Fruit fly (Drosophila melanogaster): ENCODE data around the gene CG11369.

Gene CG11369

DNA sequence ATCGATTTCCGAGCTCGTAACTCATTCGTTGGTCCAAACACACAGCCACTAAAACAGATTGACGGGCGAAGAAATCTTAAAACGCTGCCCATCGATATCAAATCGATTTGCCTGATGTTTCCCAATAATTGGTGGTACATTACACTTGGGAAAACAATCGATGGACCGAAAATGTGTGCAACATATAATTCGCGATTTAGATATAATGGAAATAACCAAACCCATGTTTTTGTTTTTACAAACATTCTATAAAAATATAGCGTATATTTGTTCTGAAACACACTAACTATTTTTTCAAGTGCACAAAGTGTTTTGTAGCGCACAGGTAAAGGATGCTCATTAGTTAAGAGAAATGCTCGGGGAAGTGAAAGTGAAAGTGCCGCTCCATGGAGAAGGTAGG is 22.0 kb upstream of the CG11369 start (continued):
- TF ChIP-seq seq (GFP tag; IDR thresholded peaks at IDR 0.05) (no peak), h (optimal IDR thresholded peaks at IDR 0.05) (no peak), nom (GFP tag; optimal IDR thresholded peaks at IDR 0.05) (no peak), CG10979 (tag; optimal IDR thresholded peaks at IDR 0.05) (peak; percentile 68), CG15601 (tag; optimal IDR thresholded peaks at IDR 0.05) (no peak), chif (GFP tag; optimal IDR thresholded peaks at IDR 0.05) (peak in 1 of 2 experiments; percentile 55), sisA (GFP tag; IDR thresholded peaks at IDR 0.05) (no peak), CG3163 (GFP tag; optimal IDR thresholded peaks at IDR 0.05) (no peak), CG17385 (GFP tag; optimal IDR thresholded peaks at IDR 0.05) (no peak), Ptx1 (GFP tag; IDR thresholded peaks at IDR 0.05) (no peak), tio (GFP tag; optimal IDR thresholded peaks at IDR 0.05) (peak; percentile 9), ssp (GFP tag; IDR thresholded peaks at IDR 0.05) (no peak), CG2875 (GFP tag; optimal IDR thresholded peaks at IDR 0.05) (no peak), tap (tag; optimal IDR thresholded peaks at IDR 0.05) (no peak), hb (GFP tag; IDR thresholded peaks at IDR 0.05; ENCODE audit: partially characterized antibody) (no peak), lilli (GFP tag; optimal IDR thresholded peaks at IDR 0.05) (no peak), hbn (GFP tag; IDR thresholded peaks at IDR 0.05; ENCODE audit: partially characterized antibody) (no peak), CG7271 (tag; optimal IDR thresholded peaks at IDR 0.05) (peak; percentile 56), CkIIα-i1 (GFP tag; IDR thresholded peaks at IDR 0.05) (no peak), zen2 (GFP tag; IDR thresholded peaks at IDR 0.05; ENCODE audit: partially characterized antibody) (no peak), ems (GFP tag; optimal IDR thresholded peaks at IDR 0.05) (no peak), CG10959 (GFP tag; IDR thresholded peaks at IDR 0.05) (peak; percentile 73), prd (optimal IDR thresholded peaks at IDR 0.05) (no peak), prd (GFP tag; IDR thresholded peaks at IDR 0.05) (peak; percentile 75), Oaz (GFP tag; IDR thresholded peaks at IDR 0.05) (no peak), CG1603 (tag; optimal IDR thresholded peaks at IDR 0.05) (peak; percentile 62), trem (tag; optimal IDR thresholded peaks at IDR 0.05) (peak; percentile 31), nmo (GFP tag; optimal IDR thresholded peaks at IDR 0.05) (peak; percentile 53), Dfd (GFP tag; optimal IDR thresholded peaks at IDR 0.05) (no peak), crc (GFP tag; optimal IDR thresholded peaks at IDR 0.05) (no peak), CG4404 (GFP tag; IDR thresholded peaks at IDR 0.05) (peak; percentile 70), Hsf (GFP tag; optimal IDR thresholded peaks at IDR 0.05) (peak; percentile 37), unpg (GFP tag; optimal IDR thresholded peaks at IDR 0.05) (peak; percentile 18), CG6175 (GFP tag; IDR thresholded peaks at IDR 0.05) (no peak), yki (optimal IDR thresholded peaks at IDR 0.05) (no peak), chn (GFP tag; optimal IDR thresholded peaks at IDR 0.05) (peak; percentile 29), CG11456 (GFP tag; IDR thresholded peaks at IDR 0.05) (no peak), CG17912 (GFP tag; optimal IDR thresholded peaks at IDR 0.05) (no peak), CG17186 (GFP tag; optimal IDR thresholded peaks at IDR 0.05) (no peak), sd (tag; optimal IDR thresholded peaks at IDR 0.05) (no peak), H15 (GFP tag; IDR thresholded peaks at IDR 0.05) (no peak), tll (GFP tag; optimal IDR thresholded peaks at IDR 0.05) (peak in 1 of 2 experiments; percentile 12), CG12942 (GFP tag; optimal IDR thresholded peaks at IDR 0.05) (no peak), Stat92E (GFP tag; optimal IDR thresholded peaks at IDR 0.05) (no peak), Med (GFP tag) (peak; percentile 78), gem (tag; optimal IDR thresholded peaks at IDR 0.05) (peak; percentile 61), sug (tag; optimal IDR thresholded peaks at IDR 0.05) (no peak), CG12236 (GFP tag; optimal IDR thresholded peaks at IDR 0.05) (no peak), CG8924 (tag; optimal IDR thresholded peaks at IDR 0.05) (peak; percentile 40), p53 (GFP tag; optimal IDR thresholded peaks at IDR 0.05) (no peak), hth (optimal IDR thresholded peaks at IDR 0.05) (no peak), psq (GFP tag; optimal IDR thresholded peaks at IDR 0.05) (no peak), bcd (GFP tag; optimal IDR thresholded peaks at IDR 0.05) (no peak)
